Fruit fly (Drosophila melanogaster) whole organism, adult: ENCODE measurements around the gene Muted.

ENCODE experiments used
- CG5204 ChIP-seq: fragments of 200-800 bp; sonication (Bioruptor generic); optimal IDR thresholded peaks from 2 replicates; lab custom pipeline; 2016; ENCODE audit warnings: missing biosample characterization, missing genetic modification characterization
- CG7101 ChIP-seq: fragments of 200-800 bp; sonication (Bioruptor generic); optimal IDR thresholded peaks from 2 replicates; lab custom pipeline; 2018; ENCODE audit warnings: missing biosample characterization, mild to moderate bottlenecking, missing genetic modification characterization, moderate library complexity
- Hr96 ChIP-seq: fragments of 200-800 bp; sonication (Bioruptor generic); optimal IDR thresholded peaks from 2 replicates; lab custom pipeline; 2016; ENCODE audit warnings: missing biosample characterization, missing genetic modification characterization
- cnc ChIP-seq, 2 experiments: fragments of >200 bp; optimal IDR thresholded peaks; 2 replicates each; lab custom pipeline; 2017
- kay ChIP-seq: fragments of 200-800 bp; sonication (Bioruptor generic); peaks from one replicate; lab custom pipeline; 2016; ENCODE audit warnings: missing biosample characterization, missing genetic modification characterization, borderline replicate concordance

DNA sequence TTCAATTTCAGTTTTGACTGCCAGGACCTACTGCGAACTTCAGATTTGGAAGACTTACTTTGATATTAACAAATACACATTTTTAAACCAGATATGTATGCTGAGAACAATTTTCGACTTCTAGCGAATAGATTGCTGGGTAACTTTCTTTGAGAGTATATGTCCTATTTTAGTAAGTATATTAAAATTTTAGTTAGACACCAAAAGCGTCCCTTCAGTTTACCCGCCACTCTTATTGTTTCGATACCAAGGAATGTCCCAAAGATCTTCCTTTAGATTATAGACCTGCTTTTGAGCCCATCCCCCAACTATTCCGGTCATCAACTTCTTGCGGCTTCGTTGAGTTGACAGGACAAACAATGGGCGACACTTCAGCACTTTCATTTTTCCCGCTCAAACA is 22.2 kb upstream of the Muted start, which contains the start of gene CG5388:
- TF ChIP-seq CG7101 (tag; lab: Kevin White, UChicago), result no peak
- TF ChIP-seq kay, result no peak
- no peak for TF ChIP-seq cnc (optimal IDR thresholded peaks at IDR 0.05; lab: Kevin White, UChicago)
- TF ChIP-seq CG5204, result no peak
- no peak for TF ChIP-seq Hr96 (GFP tag; lab: Kevin White, UChicago)
